Fruit fly (Drosophila melanogaster) whole organism, embryonic: ENCODE data around the gene CG3862.

ENCODE experiments used
- Atf6 ChIP-seq: fragments of 200-800 bp; sonication (Bioruptor generic); IDR thresholded peaks from 2 replicates; pipeline ENCODE4 v1.3.6; 2022; ENCODE audit warnings: missing biosample characterization, missing genetic modification characterization
- B-H1 ChIP-seq: fragments of 200-800 bp; sonication (Bioruptor generic); IDR thresholded peaks from 3 replicates; pipeline ENCODE4 v1.3.6; 2022; ENCODE audit warnings: missing biosample characterization, missing genetic modification characterization
- CG10321 ChIP-seq: fragments of 200-800 bp; sonication (Bioruptor generic); IDR thresholded peaks from 2 replicates; pipeline ENCODE4 v1.3.6; 2022; ENCODE audit warnings: missing biosample characterization, missing genetic modification characterization
- CG11695 ChIP-seq: fragments of 200-800 bp; sonication (Bioruptor generic); IDR thresholded peaks from 3 replicates; pipeline ENCODE4 v1.3.6; 2022; ENCODE audit warnings: missing biosample characterization, missing genetic modification characterization
- CG12236 ChIP-seq: fragments of 200-800 bp; sonication (Bioruptor generic); optimal IDR thresholded peaks from 2 replicates; lab custom pipeline; 2016; ENCODE audit warnings: missing biosample characterization, missing genetic modification characterization
- CG12769 ChIP-seq: fragments of 200-800 bp; sonication (Bioruptor generic); optimal IDR thresholded peaks from 2 replicates; lab custom pipeline; 2019; ENCODE audit warnings: missing biosample characterization, mild to moderate bottlenecking, missing genetic modification characterization, moderate library complexity
- CG13123 ChIP-seq: fragments of 200-800 bp; sonication (Bioruptor generic); optimal IDR thresholded peaks from 2 replicates; lab custom pipeline; 2016; ENCODE audit warnings: missing biosample characterization, missing genetic modification characterization
- CG14860 ChIP-seq: fragments of 200-800 bp; sonication (Bioruptor generic); IDR thresholded peaks from 3 replicates; pipeline ENCODE4 v1.3.6; 2022; ENCODE audit warnings: missing biosample characterization, missing genetic modification characterization; ENCODE audit not compliant: partially characterized antibody
- CG15073 ChIP-seq: fragments of 200-800 bp; sonication (Bioruptor generic); optimal IDR thresholded peaks from 2 replicates; lab custom pipeline; 2016; ENCODE audit warnings: missing biosample characterization, missing genetic modification characterization
- CG17186 ChIP-seq: fragments of 200-800 bp; sonication (Bioruptor generic); optimal IDR thresholded peaks from 3 replicates; lab custom pipeline; 2017; ENCODE audit warnings: missing biosample characterization, missing genetic modification reagents, missing genetic modification characterization
- CG1832 ChIP-seq: fragments of 200-800 bp; sonication (Bioruptor generic); optimal IDR thresholded peaks from 2 replicates; lab custom pipeline; 2017; ENCODE audit warnings: missing biosample characterization, mild to moderate bottlenecking, missing genetic modification characterization, inconsistent platforms
- CG18599 ChIP-seq: fragments of 200-800 bp; sonication (Bioruptor generic); optimal IDR thresholded peaks from 3 replicates; lab custom pipeline; 2017; ENCODE audit warnings: missing biosample characterization, missing genetic modification characterization, mild to moderate bottlenecking, moderate library complexity, missing genetic modification reagents
- CG2712 ChIP-seq: fragments of 200-800 bp; optimal IDR thresholded peaks from 3 replicates; lab custom pipeline; 2019; ENCODE audit warnings: missing biosample characterization, mild to moderate bottlenecking, missing genetic modification characterization, moderate library complexity
- CG3163 ChIP-seq: fragments of 200-800 bp; sonication (Bioruptor generic); optimal IDR thresholded peaks from 3 replicates; lab custom pipeline; 2016; ENCODE audit warnings: missing biosample characterization, missing genetic modification characterization
- CG34376 ChIP-seq: fragments of 200-800 bp; sonication (Bioruptor generic); optimal IDR thresholded peaks from 2 replicates; lab custom pipeline; 2018; ENCODE audit warnings: missing biosample characterization, mild to moderate bottlenecking, missing genetic modification characterization
- CG3726 ChIP-seq: fragments of 200-800 bp; sonication (Bioruptor generic); IDR thresholded peaks from 3 replicates; pipeline ENCODE4, ENCODE4 v1.3.6; 2022; ENCODE audit warnings: missing biosample characterization, missing genetic modification characterization
- CG4404 ChIP-seq: fragments of 200-800 bp; sonication (Bioruptor generic); IDR thresholded peaks from 2 replicates; pipeline ENCODE4 v1.3.6; 2022; ENCODE audit warnings: missing biosample characterization, missing genetic modification characterization
- CG6683 ChIP-seq: fragments of 200-800 bp; sonication (Bioruptor generic); optimal IDR thresholded peaks from 2 replicates; lab custom pipeline; 2017; ENCODE audit warnings: missing biosample characterization, mild to moderate bottlenecking, missing genetic modification characterization, missing genetic modification reagents
- CG7928 ChIP-seq: fragments of 200-800 bp; sonication (Bioruptor generic); optimal IDR thresholded peaks from 2 replicates; lab custom pipeline; 2017; ENCODE audit warnings: missing biosample characterization, mild to moderate bottlenecking, missing genetic modification characterization
- CG7963 ChIP-seq: fragments of 200-800 bp; sonication (Bioruptor generic); IDR thresholded peaks from 3 replicates; pipeline ENCODE4 v1.3.6; 2022; ENCODE audit warnings: missing biosample characterization, missing genetic modification characterization; ENCODE audit not compliant: partially characterized antibody
- CG8765 ChIP-seq: fragments of 200-800 bp; sonication (Bioruptor generic); IDR thresholded peaks from 2 replicates; pipeline ENCODE4 v1.3.6; 2022; ENCODE audit warnings: missing biosample characterization, missing genetic modification characterization
- CkIIα-i1 ChIP-seq: fragments of 200-800 bp; sonication (Bioruptor generic); IDR thresholded peaks from 2 replicates; pipeline ENCODE4 v1.3.6; 2022; ENCODE audit warnings: missing biosample characterization, missing genetic modification characterization
- D ChIP-seq, 2 experiments: fragments of 200-800 bp in 1 of 2; fragments of >200 bp in 1 of 2; sonication (Bioruptor generic) in 1 of 2; optimal IDR thresholded peaks; 2 replicates in 1 of 2; 3 replicates in 1 of 2; lab custom pipeline; 2017; ENCODE audit warnings: mild to moderate bottlenecking in 1 of 2, missing biosample characterization in 1 of 2, missing genetic modification characterization in 1 of 2, missing genetic modification reagents in 1 of 2
- Dek ChIP-seq: fragments of 200-800 bp; sonication (Bioruptor generic); optimal IDR thresholded peaks from 3 replicates; lab custom pipeline; 2019; ENCODE audit warnings: missing biosample characterization, mild to moderate bottlenecking, missing genetic modification characterization, moderate library complexity
- Dfd ChIP-seq, 2 experiments: fragments of >200 bp; optimal IDR thresholded peaks; 2 replicates each; lab custom pipeline; 2017; ENCODE audit warnings: missing biosample characterization in 2 of 2, missing genetic modification characterization in 2 of 2
- Elba2 ChIP-seq: fragments of 200-800 bp; sonication (Bioruptor generic); optimal IDR thresholded peaks from 3 replicates; lab custom pipeline; 2016; ENCODE audit warnings: missing biosample characterization, missing genetic modification characterization
- Gug ChIP-seq: fragments of 200-800 bp; sonication (Bioruptor generic); IDR thresholded peaks from 4 replicates; pipeline ENCODE4 v1.3.6; 2022; ENCODE audit warnings: missing biosample characterization, missing genetic modification characterization
- HLH54F ChIP-seq: fragments of 200-800 bp; sonication (Bioruptor generic); optimal IDR thresholded peaks from 3 replicates; lab custom pipeline; 2016; ENCODE audit warnings: missing biosample characterization, missing genetic modification characterization
- Hmr ChIP-seq: fragments of 200-800 bp; sonication (Bioruptor generic); optimal IDR thresholded peaks from 3 replicates; lab custom pipeline; 2017; ENCODE audit warnings: mild to moderate bottlenecking, missing biosample characterization, missing genetic modification reagents, missing genetic modification characterization
- Jarid2 ChIP-seq: fragments of 200-800 bp; sonication (Bioruptor generic); optimal IDR thresholded peaks from 3 replicates; lab custom pipeline; 2017; ENCODE audit warnings: mild to moderate bottlenecking, missing biosample characterization, missing genetic modification reagents, missing genetic modification characterization
- Trl ChIP-seq, 3 experiments: fragments of >200 bp in 2 of 3; fragments of 200-800 bp in 1 of 3; sonication (Bioruptor generic) in 1 of 3; optimal IDR thresholded peaks; 2 replicates in 1 of 3; 3 replicates in 2 of 3; lab custom pipeline; 2016 to 2017; ENCODE audit warnings: missing biosample characterization in 1 of 3, missing genetic modification characterization in 1 of 3
- al ChIP-seq: fragments of 200-800 bp; sonication (Bioruptor generic); IDR thresholded peaks from 2 replicates; pipeline ENCODE4 v1.3.6; 2022; ENCODE audit warnings: missing biosample characterization, missing genetic modification characterization
- ash1 ChIP-seq: fragments of 200-800 bp; sonication (Bioruptor generic); optimal IDR thresholded peaks from 2 replicates; lab custom pipeline; 2018; ENCODE audit warnings: missing biosample characterization, mild to moderate bottlenecking, missing genetic modification characterization
- corto ChIP-seq: fragments of 200-800 bp; sonication (Bioruptor generic); optimal IDR thresholded peaks from 2 replicates; lab custom pipeline; 2016; ENCODE audit warnings: missing biosample characterization, mild to moderate bottlenecking, missing genetic modification characterization, moderate library complexity
- da ChIP-seq: fragments of 200-800 bp; sonication (Bioruptor generic); optimal IDR thresholded peaks from 2 replicates; lab custom pipeline; 2016; ENCODE audit warnings: missing biosample characterization, missing genetic modification characterization
- dm ChIP-seq: fragments of 200-800 bp; sonication (Bioruptor generic); optimal IDR thresholded peaks from 3 replicates; lab custom pipeline; 2016; ENCODE audit warnings: missing biosample characterization, missing genetic modification characterization
- ewg ChIP-seq: fragments of 200-800 bp; sonication (Bioruptor generic); optimal IDR thresholded peaks from 3 replicates; lab custom pipeline; 2017; ENCODE audit warnings: mild to moderate bottlenecking, missing biosample characterization, missing genetic modification reagents, missing genetic modification characterization
- fru ChIP-seq: fragments of >200 bp; optimal IDR thresholded peaks from 2 replicates; lab custom pipeline; 2017
- gce ChIP-seq: fragments of 200-800 bp; sonication (Bioruptor generic); IDR thresholded peaks from 3 replicates; pipeline ENCODE4 v1.3.6; 2022; ENCODE audit warnings: missing biosample characterization, missing genetic modification characterization
- gro ChIP-seq: fragments of 200-800 bp; sonication (Bioruptor generic); optimal IDR thresholded peaks from 2 replicates; lab custom pipeline; 2016; ENCODE audit warnings: missing biosample characterization, missing genetic modification characterization
- hbn ChIP-seq: fragments of 200-800 bp; sonication (Bioruptor generic); IDR thresholded peaks from 2 replicates; pipeline ENCODE4 v1.3.6; 2022; ENCODE audit warnings: missing biosample characterization, missing genetic modification characterization; ENCODE audit not compliant: partially characterized antibody
- insv ChIP-seq, 2 experiments: fragments of 200-800 bp; sonication (Bioruptor generic); optimal IDR thresholded peaks; 3 replicates each; lab custom pipeline; 2016 to 2018; ENCODE audit warnings: missing biosample characterization in 2 of 2, missing genetic modification characterization in 2 of 2
- nau ChIP-seq: fragments of 200-800 bp; sonication (Bioruptor generic); optimal IDR thresholded peaks from 3 replicates; lab custom pipeline; 2017; ENCODE audit warnings: missing biosample characterization, mild to moderate bottlenecking, missing genetic modification characterization, missing genetic modification reagents
- pan ChIP-seq, 4 experiments: fragments of >200 bp in 3 of 4; fragments of 200-800 bp in 1 of 4; sonication (Bioruptor generic) in 1 of 4; optimal IDR thresholded peaks in 3 of 4; IDR thresholded peaks in 1 of 4; 2 replicates each; pipeline versions ENCODE4 v1.3.6 to Lab custom; 2017 to 2022; ENCODE audit warnings: missing biosample characterization in 2 of 4, missing genetic modification characterization in 2 of 4, mixed read lengths in 1 of 4
- psq ChIP-seq: fragments of 200-800 bp; sonication (Bioruptor generic); optimal IDR thresholded peaks from 2 replicates; lab custom pipeline; 2017; ENCODE audit warnings: missing biosample characterization, missing genetic modification characterization
- ranshi ChIP-seq: fragments of 200-800 bp; sonication (Bioruptor generic); IDR thresholded peaks from 2 replicates; pipeline ENCODE4 v1.3.6; 2022; ENCODE audit warnings: missing biosample characterization, missing genetic modification characterization
- sd ChIP-seq: fragments of 200-800 bp; sonication (Bioruptor generic); optimal IDR thresholded peaks from 3 replicates; lab custom pipeline; 2018; ENCODE audit warnings: missing biosample characterization, mild to moderate bottlenecking, missing genetic modification characterization, moderate library complexity
- sens ChIP-seq: fragments of 200-800 bp; sonication (Bioruptor generic); peaks from one replicate; lab custom pipeline; 2016; ENCODE audit warnings: missing biosample characterization, missing genetic modification characterization
- tna ChIP-seq: fragments of 200-800 bp; sonication (Bioruptor generic); IDR thresholded peaks from 2 replicates; pipeline ENCODE4 v1.3.6; 2022; ENCODE audit warnings: missing biosample characterization, missing genetic modification characterization; ENCODE audit not compliant: partially characterized antibody
- zen ChIP-seq: fragments of 200-800 bp; sonication (Bioruptor generic); optimal IDR thresholded peaks from 3 replicates; lab custom pipeline; 2018; ENCODE audit warnings: missing biosample characterization, mild to moderate bottlenecking, missing genetic modification characterization, moderate library complexity

Gene CG3862

DNA sequence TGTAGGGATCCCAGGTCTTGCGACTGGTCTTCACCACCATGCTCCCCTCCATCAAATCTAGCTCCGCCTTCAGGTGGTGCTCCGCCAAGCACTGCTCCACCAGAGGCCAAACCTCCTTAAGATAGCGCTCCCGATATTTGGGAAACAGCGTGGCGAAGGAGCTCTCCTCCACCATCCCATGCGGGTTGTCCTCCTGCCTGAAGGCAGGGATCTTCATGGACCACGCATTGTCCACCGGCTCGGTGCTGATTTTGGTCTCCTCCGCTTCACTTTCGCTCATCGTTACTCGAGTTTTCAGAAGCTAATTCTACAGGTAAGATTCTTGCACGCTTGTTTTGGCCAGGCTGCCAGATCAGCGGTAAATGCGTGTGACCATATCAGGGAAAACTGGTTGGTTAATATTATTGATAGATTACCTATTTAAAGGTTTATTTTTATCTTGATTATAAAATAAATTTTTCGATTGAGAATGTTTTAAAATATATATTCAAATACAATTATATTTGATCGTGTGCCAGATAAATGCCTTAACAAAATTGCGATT lies 43.9 kb upstream of the CG3862 start, which contains the start of gene dbe (continued):
- TF ChIP-seq CG15073 (GFP tag; lab: Kevin White, UChicago): no peak
- no peak for TF ChIP-seq CG7928 (GFP tag; lab: Kevin White, UChicago)
- TF ChIP-seq CG4404: no peak
- no peak for TF ChIP-seq CG12236 (GFP tag; lab: Kevin White, UChicago)
- TF ChIP-seq CG11695: no peak
- TF ChIP-seq CG13123 (GFP tag; lab: Kevin White, UChicago): no peak
- no peak for TF ChIP-seq ewg
- TF ChIP-seq sd: no peak
- TF ChIP-seq CG6683: no peak
- no peak for TF ChIP-seq Atf6 (GFP tag; lab: Robert Waterston, UW)
- no peak for TF ChIP-seq Dfd (GFP tag; optimal IDR thresholded peaks at IDR 0.05; lab: Kevin White, UChicago)
- TF ChIP-seq nau (GFP tag; lab: Kevin White, UChicago): no peak
- TF ChIP-seq gro (GFP tag; lab: Kevin White, UChicago): no peak
- TF ChIP-seq zen (tag; lab: Kevin White, UChicago): no peak
- no peak for TF ChIP-seq insv (GFP tag; optimal IDR thresholded peaks at IDR 0.05; lab: Kevin White, UChicago)
- TF ChIP-seq CG7963 (GFP tag; lab: Robert Waterston, UW): no peak
- no peak for TF ChIP-seq gce (GFP tag; lab: Robert Waterston, UW)
- TF ChIP-seq hbn (GFP tag; lab: Robert Waterston, UW): no peak
- TF ChIP-seq dm (GFP tag; lab: Kevin White, UChicago): peak; percentile 73
- TF ChIP-seq CG34376: no peak
- no peak for TF ChIP-seq Dek
- TF ChIP-seq CG1832 (GFP tag; lab: Kevin White, UChicago): no peak
- TF ChIP-seq CG8765 (GFP tag; lab: Robert Waterston, UW): no peak
- TF ChIP-seq da (GFP tag; lab: Kevin White, UChicago): no peak
- no peak for TF ChIP-seq Elba2 (GFP tag; lab: Kevin White, UChicago)
- TF ChIP-seq Hmr (GFP tag; lab: Kevin White, UChicago): peak; percentile 10
- no peak for TF ChIP-seq Gug (GFP tag; lab: Robert Waterston, UW)
- no peak for TF ChIP-seq pan (optimal IDR thresholded peaks at IDR 0.05; lab: Kevin White, UChicago)
- TF ChIP-seq pan (GFP tag; optimal IDR thresholded peaks at IDR 0.05 in 1 of 2, IDR thresholded peaks at IDR 0.05 in 1 of 2): no peak
- TF ChIP-seq corto (GFP tag; lab: Kevin White, UChicago): no peak
- TF ChIP-seq tna (GFP tag; lab: Robert Waterston, UW): no peak
- no peak for TF ChIP-seq sens (GFP tag; lab: Kevin White, UChicago)
- no peak for TF ChIP-seq Jarid2
- peak; percentile 16 for TF ChIP-seq CG2712
- TF ChIP-seq CG18599 (GFP tag; lab: Kevin White, UChicago): no peak
- TF ChIP-seq CG3163 (GFP tag; lab: Kevin White, UChicago): no peak
- TF ChIP-seq CG17186 (GFP tag; lab: Kevin White, UChicago): no peak
- no peak for TF ChIP-seq D (optimal IDR thresholded peaks at IDR 0.05; lab: Kevin White, UChicago)
- no peak for TF ChIP-seq D (GFP tag; optimal IDR thresholded peaks at IDR 0.05; lab: Kevin White, UChicago)
- no peak for TF ChIP-seq CkIIα-i1
- no peak for TF ChIP-seq CG14860 (GFP tag; lab: Robert Waterston, UW)
- TF ChIP-seq CG10321 (GFP tag; lab: Robert Waterston, UW): no peak
- no peak for TF ChIP-seq psq (GFP tag; lab: Kevin White, UChicago)
- TF ChIP-seq HLH54F (GFP tag; lab: Kevin White, UChicago): no peak
- no peak for TF ChIP-seq al (GFP tag; lab: Robert Waterston, UW)
- no peak for TF ChIP-seq fru (lab: Kevin White, UChicago)
- TF ChIP-seq CG3726 (GFP tag; lab: Robert Waterston, UW): no peak
- TF ChIP-seq ranshi (GFP tag; lab: Robert Waterston, UW): no peak
- TF ChIP-seq ash1 (GFP tag; lab: Kevin White, UChicago): no peak
- TF ChIP-seq B-H1: no peak; the same call in 2 of the 3 replicates
- no peak for TF ChIP-seq CG12769 (tag; lab: Kevin White, UChicago)
- TF ChIP-seq Trl (optimal IDR thresholded peaks at IDR 0.05; lab: Kevin White, UChicago): no peak
- TF ChIP-seq Trl (GFP tag; optimal IDR thresholded peaks at IDR 0.05; lab: Kevin White, UChicago): no peak
